Worm (Caenorhabditis elegans) whole organism, L1 larva: ENCODE results near the gene nep-12.

Source experiments
- ama-1 ChIP-seq: fragments of 150-350 bp; optimal IDR thresholded peaks from 2 replicates; lab custom pipeline; 2014
- egl-27 ChIP-seq, 2 experiments: fragments of 150-350 bp in 1 of 2; sonication (generic microtip); optimal IDR thresholded peaks; 3 replicates each; lab custom pipeline; 2017 to 2018; ENCODE audit warnings: missing biosample characterization in 2 of 2, missing genetic modification characterization in 2 of 2, missing genetic modification reagents in 2 of 2
- hlh-4 ChIP-seq: sonication (generic microtip); optimal IDR thresholded peaks from 2 replicates; lab custom pipeline; 2016; ENCODE audit warnings: mild to moderate bottlenecking, missing genetic modification characterization, missing compliant biosample characterization
- irx-1 ChIP-seq: sonication (generic microtip); optimal IDR thresholded peaks from 2 replicates; lab custom pipeline; 2016; ENCODE audit warnings: missing genetic modification characterization, missing compliant biosample characterization
- mab-9 ChIP-seq: fragments of 200-800 bp; sonication (Bioruptor generic); IDR thresholded peaks from 2 replicates; pipeline ENCODE4 v1.3.6; 2022; ENCODE audit warnings: missing genetic modification reagents, missing genetic modification characterization, missing compliant biosample characterization
- nhr-11 ChIP-seq: fragments of 150-350 bp; optimal IDR thresholded peaks from 2 replicates; lab custom pipeline; 2014; ENCODE audit warnings: missing biosample characterization, missing genetic modification characterization
- nhr-77 ChIP-seq: fragments of 150-350 bp; optimal IDR thresholded peaks from 2 replicates; lab custom pipeline; 2014; ENCODE audit warnings: missing biosample characterization, missing genetic modification characterization
- nhr-90 ChIP-seq: sonication (generic microtip); optimal IDR thresholded peaks from 2 replicates; lab custom pipeline; 2016; ENCODE audit warnings: mild to moderate bottlenecking, missing genetic modification characterization, missing compliant biosample characterization; ENCODE audit not compliant: poor library complexity
- pag-3 ChIP-seq: sonication (generic microtip); optimal IDR thresholded peaks from 2 replicates; lab custom pipeline; 2017; ENCODE audit warnings: missing genetic modification characterization, mild to moderate bottlenecking, missing compliant biosample characterization, antibody characterized with exemption, borderline replicate concordance; ENCODE audit not compliant: insufficient read depth
- snpc-4 ChIP-seq: fragments of 150-350 bp; optimal IDR thresholded peaks from 2 replicates; lab custom pipeline; 2014; ENCODE audit warnings: missing biosample characterization, missing genetic modification characterization
- unc-62 ChIP-seq: fragments of 150-350 bp; optimal IDR thresholded peaks from 2 replicates; lab custom pipeline; 2014; ENCODE audit warnings: missing biosample characterization, missing genetic modification reagents, missing genetic modification characterization
- ztf-11 ChIP-seq, 2 experiments: sonication (generic microtip); optimal IDR thresholded peaks; 2 replicates each; lab custom pipeline; 2016 to 2017; ENCODE audit warnings: missing genetic modification characterization in 2 of 2, missing biosample characterization in 1 of 2, missing compliant biosample characterization in 1 of 2
- ztf-4 ChIP-seq: fragments of 150-350 bp; optimal IDR thresholded peaks from 2 replicates; lab custom pipeline; 2014; ENCODE audit warnings: missing biosample characterization, missing genetic modification characterization

- TF ChIP-seq mab-9 (GFP tag; lab: Robert Waterston, UW) (no peak), nhr-11 (tag; lab: Kevin White, UChicago) (no peak), ztf-4 (tag; lab: Kevin White, UChicago) (no peak), unc-62 (GFP tag; lab: Kevin White, UChicago) (no peak), hlh-4 (tag; lab: Kevin White, UChicago) (no peak), egl-27 (tag; optimal IDR thresholded peaks at IDR 0.05; lab: Kevin White, UChicago) (no peak), nhr-90 (tag; lab: Kevin White, UChicago) (no peak), ama-1 (lab: Kevin White, UChicago) (no peak), ztf-11 (tag; optimal IDR thresholded peaks at IDR 0.05; lab: Kevin White, UChicago) (no peak), irx-1 (tag; lab: Kevin White, UChicago) (no peak), snpc-4 (no peak), pag-3 (tag; lab: Kevin White, UChicago) (no peak), nhr-77 (tag; lab: Kevin White, UChicago) (no peak)
These were observed 55.6 kb downstream of the nep-12 start for ce11 chrII:4728687-4729086.
